Fruit fly (Drosophila melanogaster): Measurements from ENCODE around the gene HP1c.
A peak's percentile ranks its signal among the peaks of the same experiment; 100 is the strongest.

Gene HP1c

dm6 chr3R:22727857-22728256, 17.6 kb upstream of the HP1c start:
- TF ChIP-seq CG17801 (GFP tag; optimal IDR thresholded peaks at IDR 0.05; ENCODE audit: partially characterized antibody) = no peak

- no peak for TF ChIP-seq CG17801 (GFP tag; optimal IDR thresholded peaks at IDR 0.05; ENCODE audit: partially characterized antibody)
These were observed 12.4 kb upstream of the HP1c start for dm6 chr3R:22732995-22733394.

- TF ChIP-seq CG17801 (GFP tag; optimal IDR thresholded peaks at IDR 0.05; ENCODE audit: partially characterized antibody) = no peak
These were observed 11.7 kb upstream of the HP1c start, which contains the start of gene Takl2 for dm6 chr3R:22733751-22734150. Gene Takl2, minus strand, starts transcription at chr3R:22733851.

dm6 chr3R:22740930-22741329, 4.5 kb upstream of the HP1c start, which contains the start of the genes Dcr-1 and CG6985:
Gene Dcr-1, minus strand, starts transcription at chr3R:22741091.
Gene CG6985, plus strand, starts transcription at chr3R:22741150.
- no peak for TF ChIP-seq CG17801 (GFP tag; optimal IDR thresholded peaks at IDR 0.05; ENCODE audit: partially characterized antibody)

- no peak for TF ChIP-seq CG17801 (GFP tag; optimal IDR thresholded peaks at IDR 0.05; ENCODE audit: partially characterized antibody)
These were observed 2.1 kb downstream of the HP1c start, which contains the start of gene CG17141 for dm6 chr3R:22747423-22748090. Gene CG17141, minus strand, starts transcription at chr3R:22747599.

- no peak for TF ChIP-seq CG17801 (GFP tag; optimal IDR thresholded peaks at IDR 0.05; ENCODE audit: partially characterized antibody)
These were observed 3.5 kb downstream of the HP1c start, which contains the start of gene CG31139 for dm6 chr3R:22748956-22749355. Gene CG31139, minus strand, starts transcription at chr3R:22749056.

- no peak for TF ChIP-seq CG17801 (GFP tag; optimal IDR thresholded peaks at IDR 0.05; ENCODE audit: partially characterized antibody)
These were observed 4.6 kb downstream of the HP1c start for dm6 chr3R:22750039-22750438.

- TF ChIP-seq CG17801 (GFP tag; optimal IDR thresholded peaks at IDR 0.05; ENCODE audit: partially characterized antibody) = peak; percentile 67
These were observed 5.1 kb downstream of the HP1c start, which contains the start of the genes rumi, CG7029 and Usp12-46 for dm6 chr3R:22750534-22750947. Gene rumi, minus strand, starts transcription at chr3R:22750597. Gene CG7029, plus strand, starts transcription at chr3R:22750901. Gene Usp12-46, plus strand, starts transcription at chr3R:22750901.

- TF ChIP-seq CG17801 (GFP tag; optimal IDR thresholded peaks at IDR 0.05; ENCODE audit: partially characterized antibody) = no peak
These were observed 5.7 kb downstream of the HP1c start for dm6 chr3R:22751111-22751510.

- no peak for TF ChIP-seq CG17801 (GFP tag; optimal IDR thresholded peaks at IDR 0.05; ENCODE audit: partially characterized antibody)
These were observed 6.3 kb downstream of the HP1c start for dm6 chr3R:22751698-22752097.

dm6 chr3R:22752929-22753328, 7.5 kb downstream of the HP1c start:
- no peak for TF ChIP-seq CG17801 (GFP tag; optimal IDR thresholded peaks at IDR 0.05; ENCODE audit: partially characterized antibody)

- no peak for TF ChIP-seq CG17801 (GFP tag; optimal IDR thresholded peaks at IDR 0.05; ENCODE audit: partially characterized antibody)
These were observed 8.1 kb downstream of the HP1c start for dm6 chr3R:22753600-22753894.

dm6 chr3R:22753895-22754774, 8.7 kb downstream of the HP1c start:
- TF ChIP-seq CG17801 (GFP tag; optimal IDR thresholded peaks at IDR 0.05; ENCODE audit: partially characterized antibody) = no peak

dm6 chr3R:22755187-22755777, 9.9 kb downstream of the HP1c start:
- no peak for TF ChIP-seq CG17801 (GFP tag; optimal IDR thresholded peaks at IDR 0.05; ENCODE audit: partially characterized antibody)

- TF ChIP-seq CG17801 (GFP tag; optimal IDR thresholded peaks at IDR 0.05; ENCODE audit: partially characterized antibody) = no peak
These were observed 10.9 kb downstream of the HP1c start for dm6 chr3R:22756289-22756688.

Data from ovary, adult (tissue).